Worm (Caenorhabditis elegans): ENCODE results near the gene hrpu-1.
"Not testable (repeated sequence)": the region's sequence is repeated elsewhere in the genome, so short reads cannot be mapped to it uniquely, and the experiment has no call there.

The hrpu-1 gene

ce11 chrIV:15039477-15039876 is at the start of gene hrpu-1:
Gene hrpu-1, plus strand, starts transcription at chrIV:15039616.
- TF ChIP-seq tbx-11 (GFP tag; IDR thresholded peaks at IDR 0.05) = no peak
- no peak for TF ChIP-seq scrt-1 (GFP tag; IDR thresholded peaks at IDR 0.05)
- TF ChIP-seq ceh-13 (GFP tag; optimal IDR thresholded peaks at IDR 0.05) = no peak
- TF ChIP-seq hnd-1 (tag; optimal IDR thresholded peaks at IDR 0.05) = no peak
- no peak for TF ChIP-seq sea-1 (GFP tag; conservative IDR thresholded peaks at IDR 0.05)
- TF ChIP-seq tbx-37 (GFP tag; conservative IDR thresholded peaks at IDR 0.05) = no peak
- no peak for TF ChIP-seq B0310.2 (tag; optimal IDR thresholded peaks at IDR 0.05)
- TF ChIP-seq flt-1 (GFP tag; IDR thresholded peaks at IDR 0.05) = no peak
- peak; percentile 31 for TF ChIP-seq ama-1 (optimal IDR thresholded peaks at IDR 0.05)
- no peak for TF ChIP-seq aly-1 (tag; optimal IDR thresholded peaks at IDR 0.05)
- TF ChIP-seq hmg-4 (GFP tag; optimal IDR thresholded peaks at IDR 0.05) = peak; percentile 24
- no peak for TF ChIP-seq tra-4 (tag; optimal IDR thresholded peaks at IDR 0.05)
- TF ChIP-seq F13C5.2 (tag; optimal IDR thresholded peaks at IDR 0.05) = peak; percentile 46
- no peak for TF ChIP-seq ceh-36 (tag; optimal IDR thresholded peaks at IDR 0.05)
- TF ChIP-seq ets-7 (tag; optimal IDR thresholded peaks at IDR 0.05) = no peak
- TF ChIP-seq pes-1 (GFP tag; IDR thresholded peaks at IDR 0.05) = peak; percentile 17; the same call in 1 of the 2 replicates
- no peak for TF ChIP-seq hmbx-1 (tag; optimal IDR thresholded peaks at IDR 0.05)

DNA sequence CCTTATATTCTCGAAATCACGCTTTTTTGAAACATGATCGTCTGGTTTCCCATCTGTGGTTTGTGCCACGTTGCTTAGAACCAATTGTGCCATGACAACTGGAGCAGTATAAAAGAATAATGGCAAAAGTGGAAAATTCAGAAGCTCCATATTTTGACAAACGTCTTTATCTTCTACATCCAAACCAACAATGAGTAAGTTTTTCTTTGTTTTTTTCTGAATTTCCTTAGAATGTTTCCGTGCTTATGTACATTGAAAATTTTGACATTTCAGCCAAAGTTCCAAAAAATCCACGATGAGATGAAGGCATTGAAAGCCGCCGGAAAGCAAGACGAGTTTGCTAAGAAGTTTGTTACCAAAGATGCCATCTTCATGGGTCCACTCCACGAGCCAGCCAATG is 32.9 kb upstream of the hrpu-1 start, which contains the start of gene Y41E3.6:
TSS of gene Y41E3.6 (plus strand) at position 301 of the 400 bp plus-strand sequence.
- TF ChIP-seq aly-1 (tag; optimal IDR thresholded peaks at IDR 0.05); F13C5.2 (tag; optimal IDR thresholded peaks at IDR 0.05); scrt-1 (GFP tag; IDR thresholded peaks at IDR 0.05): not testable (repeated sequence)

- TF ChIP-seq hmbx-1 (tag; optimal IDR thresholded peaks at IDR 0.05) = no peak
- TF ChIP-seq aly-1 (tag; optimal IDR thresholded peaks at IDR 0.05) = no peak
- no peak for TF ChIP-seq ets-7 (tag; optimal IDR thresholded peaks at IDR 0.05)
- no peak for TF ChIP-seq ceh-13 (GFP tag; optimal IDR thresholded peaks at IDR 0.05)
- TF ChIP-seq F13C5.2 (tag; optimal IDR thresholded peaks at IDR 0.05) = no peak
- TF ChIP-seq hnd-1 (tag; optimal IDR thresholded peaks at IDR 0.05) = no peak
- no peak for TF ChIP-seq tbx-37 (GFP tag; conservative IDR thresholded peaks at IDR 0.05)
- no peak for TF ChIP-seq tra-4 (tag; optimal IDR thresholded peaks at IDR 0.05)
- no peak for TF ChIP-seq ceh-36 (tag; optimal IDR thresholded peaks at IDR 0.05)
- TF ChIP-seq ama-1 (optimal IDR thresholded peaks at IDR 0.05) = no peak
- TF ChIP-seq scrt-1 (GFP tag; IDR thresholded peaks at IDR 0.05) = no peak
- TF ChIP-seq tbx-11 (GFP tag; IDR thresholded peaks at IDR 0.05) = no peak
- TF ChIP-seq flt-1 (GFP tag; IDR thresholded peaks at IDR 0.05) = no peak
- TF ChIP-seq hmg-4 (GFP tag; optimal IDR thresholded peaks at IDR 0.05) = no peak
- TF ChIP-seq pes-1 (GFP tag; IDR thresholded peaks at IDR 0.05) = no peak
- no peak for TF ChIP-seq B0310.2 (tag; optimal IDR thresholded peaks at IDR 0.05)
- TF ChIP-seq sea-1 (GFP tag; conservative IDR thresholded peaks at IDR 0.05) = no peak
Measured at ce11 chrIV:15008200-15008599, 31.2 kb upstream of the hrpu-1 start.

DNA sequence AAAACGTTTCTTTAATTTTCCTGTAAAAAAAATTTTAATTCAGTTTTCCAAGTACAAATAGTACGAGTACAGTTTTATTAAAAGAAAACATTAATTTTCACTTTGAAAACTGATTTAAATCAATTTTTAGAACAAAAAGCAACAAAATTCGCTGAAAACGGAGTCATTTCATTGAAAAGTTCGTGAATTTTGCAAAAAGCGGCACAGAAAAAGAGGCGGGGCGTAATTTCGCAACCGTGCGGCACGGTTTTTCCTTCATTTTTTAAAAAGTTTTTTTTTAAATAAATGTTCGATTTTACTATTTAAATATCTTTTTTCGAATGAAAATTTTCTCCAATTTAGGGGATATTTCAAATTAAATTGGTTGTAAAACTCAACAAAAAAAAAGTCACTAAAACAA is 28.2 kb upstream of the hrpu-1 start:
- TF ChIP-seq ets-7 (tag; optimal IDR thresholded peaks at IDR 0.05) (no peak), ama-1 (optimal IDR thresholded peaks at IDR 0.05) (no peak)

DNA sequence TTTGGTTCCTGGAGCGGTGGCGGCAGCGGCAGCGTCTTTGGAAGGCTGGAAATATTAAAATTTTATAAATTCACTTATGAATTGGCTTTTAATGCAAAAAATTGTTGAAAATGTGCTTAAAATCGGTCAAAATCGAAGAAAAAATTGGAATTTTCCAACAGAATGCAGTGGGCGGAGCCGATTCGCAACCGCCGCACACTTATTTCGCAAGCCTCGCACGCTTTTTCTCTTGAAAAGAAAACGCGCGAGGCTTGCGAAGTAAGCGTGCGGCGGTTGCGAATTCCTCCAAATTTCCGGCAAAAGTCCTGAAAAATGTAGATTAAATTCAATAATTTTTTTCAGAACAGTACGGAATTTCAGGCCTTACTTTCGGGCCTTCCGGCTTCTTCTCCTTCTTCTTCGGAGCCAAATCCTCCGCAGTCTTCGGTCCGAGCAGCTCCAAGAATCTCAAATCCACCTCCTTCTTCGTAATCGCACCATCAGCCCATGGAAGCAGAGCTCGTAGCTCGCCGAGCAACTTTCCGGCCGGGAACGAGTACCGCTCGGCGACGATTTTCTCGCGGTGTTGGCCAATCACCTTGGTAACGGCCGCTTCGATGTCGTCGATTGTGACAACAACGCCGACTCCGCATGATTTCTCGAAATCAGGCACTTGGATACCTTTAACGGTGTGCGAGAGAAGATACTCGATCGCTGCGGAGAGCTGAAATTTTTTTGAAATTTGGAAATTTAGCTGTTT is 27.1 kb upstream of the hrpu-1 start:
- TF ChIP-seq flt-1 (GFP tag; IDR thresholded peaks at IDR 0.05) (no peak), pes-1 (GFP tag; IDR thresholded peaks at IDR 0.05) (0 out of 2 replicates have a peak, but pooled peaks have one; percentile 36), scrt-1 (GFP tag; IDR thresholded peaks at IDR 0.05) (no peak)

DNA sequence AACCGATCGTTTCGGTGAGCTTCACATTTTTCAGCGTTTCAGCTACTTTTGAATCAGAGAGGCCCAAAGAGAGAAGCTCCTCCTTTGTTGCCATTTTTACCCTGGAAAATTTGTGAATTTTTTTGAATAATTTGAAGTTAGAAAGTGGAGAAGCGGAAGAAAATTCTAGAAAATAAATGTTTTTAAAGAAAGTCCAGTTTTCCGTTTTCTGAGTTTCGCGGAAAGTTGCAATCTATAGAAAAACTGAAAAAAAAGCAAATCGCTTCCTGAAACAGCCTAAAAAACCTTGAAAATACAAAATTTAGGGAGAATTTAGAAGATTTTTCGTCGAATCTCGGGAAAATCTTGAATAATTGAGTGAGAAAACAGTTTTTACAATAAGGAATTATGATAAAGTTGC is 26.3 kb upstream of the hrpu-1 start, which contains the start of gene qars-1:
TSS of gene qars-1 (minus strand) at position 101 of the 400 bp plus-strand sequence.
- TF ChIP-seq ceh-13 (GFP tag; optimal IDR thresholded peaks at IDR 0.05) (no peak), hnd-1 (tag; optimal IDR thresholded peaks at IDR 0.05) (no peak), aly-1 (tag; optimal IDR thresholded peaks at IDR 0.05) (no peak), B0310.2 (tag; optimal IDR thresholded peaks at IDR 0.05) (no peak), hmbx-1 (tag; optimal IDR thresholded peaks at IDR 0.05) (no peak), ceh-36 (tag; optimal IDR thresholded peaks at IDR 0.05) (no peak), flt-1 (GFP tag; IDR thresholded peaks at IDR 0.05) (no peak), F13C5.2 (tag; optimal IDR thresholded peaks at IDR 0.05) (no peak), ets-7 (tag; optimal IDR thresholded peaks at IDR 0.05) (no peak), tra-4 (tag; optimal IDR thresholded peaks at IDR 0.05) (no peak)

DNA sequence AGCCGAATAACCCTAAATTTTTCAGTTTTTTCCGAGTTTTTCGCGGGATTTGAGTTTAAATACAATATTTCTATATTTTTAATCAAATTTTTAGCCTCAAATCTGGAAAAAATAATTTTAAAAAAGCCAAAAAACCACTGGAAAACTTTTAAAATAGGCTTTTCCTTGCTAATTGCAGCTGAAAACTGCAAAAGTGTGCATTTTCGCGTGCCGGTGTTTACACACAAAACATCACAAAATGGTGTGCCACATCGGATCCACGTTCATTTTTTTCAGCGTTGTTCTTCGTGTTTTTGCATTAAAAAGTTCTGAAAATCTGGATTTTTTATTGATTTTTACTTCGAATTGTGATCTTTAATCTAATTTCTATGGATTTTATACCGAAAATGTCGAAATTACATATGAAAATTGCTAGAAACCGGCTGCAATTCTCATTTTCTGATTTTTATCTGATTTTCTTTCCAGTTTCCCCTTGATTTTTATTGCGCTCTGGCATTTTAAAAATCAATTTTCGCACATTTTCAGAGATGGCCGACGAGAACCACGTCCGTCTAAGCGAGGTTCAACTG is 25.8 kb upstream of the hrpu-1 start, which contains the start of gene Y41E3.7:
TSS of gene Y41E3.7 (plus strand) at position 519 of the 569 bp plus-strand sequence.
- no peak for TF ChIP-seq tbx-37 (GFP tag; conservative IDR thresholded peaks at IDR 0.05)

- TF ChIP-seq tbx-37 (GFP tag; conservative IDR thresholded peaks at IDR 0.05) (no peak), flt-1 (GFP tag; IDR thresholded peaks at IDR 0.05) (no peak), ama-1 (optimal IDR thresholded peaks at IDR 0.05) (no peak), ets-7 (tag; optimal IDR thresholded peaks at IDR 0.05) (no peak), sea-1 (GFP tag; conservative IDR thresholded peaks at IDR 0.05) (no peak), tbx-11 (GFP tag; IDR thresholded peaks at IDR 0.05) (no peak), B0310.2 (tag; optimal IDR thresholded peaks at IDR 0.05) (no peak), aly-1 (tag; optimal IDR thresholded peaks at IDR 0.05) (no peak), F13C5.2 (tag; optimal IDR thresholded peaks at IDR 0.05) (no peak), hmg-4 (GFP tag; optimal IDR thresholded peaks at IDR 0.05) (no peak), tra-4 (tag; optimal IDR thresholded peaks at IDR 0.05) (no peak), ceh-13 (GFP tag; optimal IDR thresholded peaks at IDR 0.05) (no peak), hmbx-1 (tag; optimal IDR thresholded peaks at IDR 0.05) (no peak), ceh-36 (tag; optimal IDR thresholded peaks at IDR 0.05) (no peak), hnd-1 (tag; optimal IDR thresholded peaks at IDR 0.05) (no peak)
Measured at ce11 chrIV:15016984-15017383, 22.4 kb upstream of the hrpu-1 start.

Measured in whole organism, early embryonic.